Worm (Caenorhabditis elegans): ENCODE data around the gene F18A1.1.
A peak's percentile ranks its signal among the peaks of the same experiment; 100 is the strongest.

Gene F18A1.1

ce11 chrII:7705152-7705551 is 20.5 kb downstream of the F18A1.1 start, which contains the start of gene B0495.7:
Gene B0495.7 (minus strand): TSS chrII:7705233.
- no peak for TF ChIP-seq flh-1 (GFP tag; optimal IDR thresholded peaks at IDR 0.05)
- TF ChIP-seq unc-120 (tag; optimal IDR thresholded peaks at IDR 0.05; ENCODE audit: poor library complexity, severe bottlenecking) = no peak
- TF ChIP-seq nhr-12 (tag; optimal IDR thresholded peaks at IDR 0.05) = no peak
- no peak for TF ChIP-seq tbx-8 (GFP tag; optimal IDR thresholded peaks at IDR 0.05)
- no peak for TF ChIP-seq sptf-1 (tag; optimal IDR thresholded peaks at IDR 0.05)
- TF ChIP-seq ham-2 (GFP tag; optimal IDR thresholded peaks at IDR 0.05) = no peak
- TF ChIP-seq sem-2 (GFP tag; optimal IDR thresholded peaks at IDR 0.05) = no peak
- no peak for TF ChIP-seq nhr-2 (tag; optimal IDR thresholded peaks at IDR 0.05)
- no peak for TF ChIP-seq drap-1 (GFP tag; optimal IDR thresholded peaks at IDR 0.05)
- no peak for TF ChIP-seq elt-3 (tag; optimal IDR thresholded peaks at IDR 0.05)
- TF ChIP-seq nhr-28 (tag; optimal IDR thresholded peaks at IDR 0.05) = no peak
- TF ChIP-seq M03D4.4 (tag; optimal IDR thresholded peaks at IDR 0.05) = no peak
- no peak for TF ChIP-seq unc-62 (GFP tag; optimal IDR thresholded peaks at IDR 0.05)
- TF ChIP-seq mab-5 (tag; optimal IDR thresholded peaks at IDR 0.05) = no peak
- no peak for TF ChIP-seq hlh-1 (tag; optimal IDR thresholded peaks at IDR 0.05)

- TF ChIP-seq mep-1 (tag; optimal IDR thresholded peaks at IDR 0.05) (no peak), blmp-1 (tag; optimal IDR thresholded peaks at IDR 0.05) (no peak), nhr-28 (tag; optimal IDR thresholded peaks at IDR 0.05) (no peak), sptf-1 (tag; optimal IDR thresholded peaks at IDR 0.05) (no peak), ceh-83 (GFP tag; optimal IDR thresholded peaks at IDR 0.05) (no peak), unc-39 (tag; optimal IDR thresholded peaks at IDR 0.05) (no peak)
These were observed 22.7 kb downstream of the F18A1.1 start, which contains the start of gene luc-7L for ce11 chrII:7707383-7707782. Gene luc-7L (minus strand): TSS chrII:7707483.

ce11 chrII:7708540-7708939 is 23.9 kb downstream of the F18A1.1 start, which contains the start of gene B0495.9:
Gene B0495.9 (minus strand): TSS chrII:7708710.
- peak; percentile 23 for TF ChIP-seq mab-5 (tag; optimal IDR thresholded peaks at IDR 0.05)
- peak; percentile 96 for TF ChIP-seq mls-2 (tag; optimal IDR thresholded peaks at IDR 0.05)
- no peak for TF ChIP-seq unc-62 (GFP tag; optimal IDR thresholded peaks at IDR 0.05)
- TF ChIP-seq nhr-76 (tag; optimal IDR thresholded peaks at IDR 0.05) = peak; percentile 93
- TF ChIP-seq unc-39 (tag; optimal IDR thresholded peaks at IDR 0.05) = peak; percentile 87
- peak; percentile 73 for TF ChIP-seq elt-1 (tag; optimal IDR thresholded peaks at IDR 0.05; ENCODE audit: borderline replicate concordance, insufficient read depth)
- peak; percentile 45 for TF ChIP-seq pha-4 (tag; optimal IDR thresholded peaks at IDR 0.05)
- TF ChIP-seq sem-2 (GFP tag; optimal IDR thresholded peaks at IDR 0.05) = peak; percentile 76
- peak; percentile 79 for TF ChIP-seq bed-3 (GFP tag; optimal IDR thresholded peaks at IDR 0.05)
- peak; percentile 90 for TF ChIP-seq M03D4.4 (tag; optimal IDR thresholded peaks at IDR 0.05)
- peak; percentile 48 for TF ChIP-seq ces-1 (GFP tag; optimal IDR thresholded peaks at IDR 0.05)
- TF ChIP-seq nhr-237 (tag; optimal IDR thresholded peaks at IDR 0.05) = peak; percentile 8
- peak; percentile 95 for TF ChIP-seq nhr-12 (tag; optimal IDR thresholded peaks at IDR 0.05)
- peak; percentile 83 for TF ChIP-seq ham-2 (GFP tag; optimal IDR thresholded peaks at IDR 0.05)
- TF ChIP-seq ceh-39 (tag; optimal IDR thresholded peaks at IDR 0.05) = peak; percentile 27
- no peak for TF ChIP-seq elt-3 (tag; optimal IDR thresholded peaks at IDR 0.05)
- peak; percentile 71 for TF ChIP-seq hlh-1 (tag; optimal IDR thresholded peaks at IDR 0.05)
- TF ChIP-seq lin-13 (tag; optimal IDR thresholded peaks at IDR 0.05) = peak; percentile 79
- no peak for TF ChIP-seq nhr-2 (tag; optimal IDR thresholded peaks at IDR 0.05)
- peak; percentile 96 for TF ChIP-seq sptf-1 (tag; optimal IDR thresholded peaks at IDR 0.05)
- peak; percentile 88 for TF ChIP-seq lin-32 (GFP tag; optimal IDR thresholded peaks at IDR 0.05)
- peak; percentile 75 for TF ChIP-seq unc-120 (tag; optimal IDR thresholded peaks at IDR 0.05; ENCODE audit: poor library complexity, severe bottlenecking)
- peak; percentile 81 for TF ChIP-seq ceh-83 (GFP tag; optimal IDR thresholded peaks at IDR 0.05)
- peak; percentile 69 for TF ChIP-seq blmp-1 (tag; optimal IDR thresholded peaks at IDR 0.05)
- peak; percentile 3 for TF ChIP-seq nhr-28 (tag; optimal IDR thresholded peaks at IDR 0.05)
- TF ChIP-seq snpc-4 (tag; optimal IDR thresholded peaks at IDR 0.05) = no peak
- TF ChIP-seq flh-1 (GFP tag; optimal IDR thresholded peaks at IDR 0.05) = peak; percentile 77
- peak; percentile 73 for TF ChIP-seq tbx-8 (GFP tag; optimal IDR thresholded peaks at IDR 0.05)
- TF ChIP-seq ztf-11 (tag; optimal IDR thresholded peaks at IDR 0.05) = peak; percentile 94
- TF ChIP-seq zip-8 (tag; optimal IDR thresholded peaks at IDR 0.05) = no peak
- peak; percentile 92 for TF ChIP-seq cnd-1 (tag; optimal IDR thresholded peaks at IDR 0.05)
- TF ChIP-seq mep-1 (tag; optimal IDR thresholded peaks at IDR 0.05) = peak; percentile 33
- peak; percentile 91 for TF ChIP-seq drap-1 (GFP tag; optimal IDR thresholded peaks at IDR 0.05)
- peak; percentile 69 for TF ChIP-seq lsy-2 (tag; optimal IDR thresholded peaks at IDR 0.05)
- peak; percentile 90 for TF ChIP-seq ceh-43 (GFP tag; optimal IDR thresholded peaks at IDR 0.05)
